Fruit fly (Drosophila melanogaster) whole organism, pupa: ENCODE measurements around the gene Myb.

Experiments
- CG32121 ChIP-seq: fragments of 200-800 bp; sonication (Bioruptor generic); IDR thresholded peaks from 2 replicates; pipeline ENCODE4 v1.3.6; 2022; ENCODE audit warnings: missing biosample characterization, missing genetic modification characterization
- CG34367 ChIP-seq: fragments of 200-800 bp; sonication (Bioruptor generic); optimal IDR thresholded peaks from 2 replicates; lab custom pipeline; 2018; ENCODE audit warnings: missing biosample characterization, mild to moderate bottlenecking, missing genetic modification characterization
- D1 ChIP-seq: fragments of 200-800 bp; sonication (Bioruptor generic); optimal IDR thresholded peaks from 2 replicates; lab custom pipeline; 2018; ENCODE audit warnings: missing biosample characterization, mild to moderate bottlenecking, missing genetic modification characterization, moderate library complexity
- fd96Ca ChIP-seq: fragments of 200-800 bp; sonication (Bioruptor generic); IDR thresholded peaks from 3 replicates; pipeline ENCODE4 v1.3.6; 2022; ENCODE audit warnings: missing biosample characterization, missing genetic modification characterization

dm6 chrX:15837530-15837929 lies 20.1 kb downstream of the Myb start, which contains the start of gene CG8565:
- no peak for TF ChIP-seq CG32121 (GFP tag; lab: Robert Waterston, UW)
- no peak for TF ChIP-seq D1 (tag; lab: Kevin White, UChicago)
- no peak for TF ChIP-seq CG34367 (tag; lab: Kevin White, UChicago)
- no peak for TF ChIP-seq fd96Ca (GFP tag; lab: Robert Waterston, UW)
